Fruit fly (Drosophila melanogaster) Kc167 (cell line): Measurements from ENCODE around the gene bc10.

Experiments
- Myc ChIP-seq: fragments of >200 bp; optimal IDR thresholded peaks from 2 replicates; lab custom pipeline; 2017; ENCODE audit warnings: missing external identifiers
- Sin3A ChIP-seq: fragments of >200 bp; optimal IDR thresholded peaks from 2 replicates; lab custom pipeline; 2018; ENCODE audit warnings: missing external identifiers
- h ChIP-seq: fragments of >200 bp; optimal IDR thresholded peaks from 3 replicates; lab custom pipeline; 2018; ENCODE audit warnings: missing external identifiers
- insv ChIP-seq: fragments of >200 bp; optimal IDR thresholded peaks from 3 replicates; lab custom pipeline; 2018; ENCODE audit warnings: missing external identifiers
- psq ChIP-seq: fragments of >200 bp; optimal IDR thresholded peaks from 2 replicates; lab custom pipeline; 2017; ENCODE audit warnings: missing external identifiers
- ttk ChIP-seq: sonication (Bioruptor generic); optimal IDR thresholded peaks from 2 replicates; lab custom pipeline; 2017; ENCODE audit warnings: missing external identifiers

The bc10 gene

dm6 chr3L:5610582-5610981, 45.6 kb downstream of the bc10 start:
- TF ChIP-seq Sin3A (lab: Kevin White, UChicago) (no peak), ttk (lab: Kevin White, UChicago) (no peak), psq (lab: Kevin White, UChicago) (no peak), insv (lab: Kevin White, UChicago) (no peak), Myc (lab: Kevin White, UChicago) (no peak), h (lab: Kevin White, UChicago) (no peak)

dm6 chr3L:5611732-5612250, 46.8 kb downstream of the bc10 start:
- TF ChIP-seq insv (lab: Kevin White, UChicago) (no peak), Myc (lab: Kevin White, UChicago) (no peak), Sin3A (lab: Kevin White, UChicago) (no peak), psq (lab: Kevin White, UChicago) (no peak), ttk (lab: Kevin White, UChicago) (no peak), h (lab: Kevin White, UChicago) (no peak)

dm6 chr3L:5615744-5616143, 50.7 kb downstream of the bc10 start:
- no peak for TF ChIP-seq psq (lab: Kevin White, UChicago)
- TF ChIP-seq Myc (lab: Kevin White, UChicago) = no peak
- no peak for TF ChIP-seq Sin3A (lab: Kevin White, UChicago)
- TF ChIP-seq insv (lab: Kevin White, UChicago) = no peak
- TF ChIP-seq h (lab: Kevin White, UChicago) = no peak
- no peak for TF ChIP-seq ttk (lab: Kevin White, UChicago)
